Worm (Caenorhabditis elegans) whole organism, L3 larva: Measurements from ENCODE around the gene F10E7.2.

Source experiments
- ceh-28 ChIP-seq: fragments of 150-350 bp; optimal IDR thresholded peaks from 2 replicates; lab custom pipeline; 2014; ENCODE audit warnings: missing biosample characterization, missing genetic modification reagents, missing genetic modification characterization
- elt-3 ChIP-seq, 3 experiments: fragments of 150-350 bp in 1 of 3; sonication (generic microtip) in 2 of 3; optimal IDR thresholded peaks; 2 replicates in 2 of 3; 4 replicates in 1 of 3; lab custom pipeline; 2014 to 2017; ENCODE audit warnings: missing biosample characterization in 3 of 3, missing genetic modification characterization in 3 of 3
- fkh-10 ChIP-seq: sonication (generic microtip); optimal IDR thresholded peaks from 2 replicates; lab custom pipeline; 2017; ENCODE audit warnings: missing biosample characterization, missing genetic modification reagents, missing genetic modification characterization
- mdl-1 ChIP-seq: fragments of 150-350 bp; optimal IDR thresholded peaks from 2 replicates; lab custom pipeline; 2014; ENCODE audit warnings: missing biosample characterization, missing genetic modification characterization
- nhr-25 ChIP-seq: sonication (generic microtip); optimal IDR thresholded peaks from 2 replicates; lab custom pipeline; 2017; ENCODE audit warnings: missing biosample characterization, missing genetic modification characterization
- tbx-2 ChIP-seq: sonication (generic microtip); optimal IDR thresholded peaks from 2 replicates; lab custom pipeline; 2016; ENCODE audit warnings: mild to moderate bottlenecking, missing genetic modification characterization, missing compliant biosample characterization

DNA sequence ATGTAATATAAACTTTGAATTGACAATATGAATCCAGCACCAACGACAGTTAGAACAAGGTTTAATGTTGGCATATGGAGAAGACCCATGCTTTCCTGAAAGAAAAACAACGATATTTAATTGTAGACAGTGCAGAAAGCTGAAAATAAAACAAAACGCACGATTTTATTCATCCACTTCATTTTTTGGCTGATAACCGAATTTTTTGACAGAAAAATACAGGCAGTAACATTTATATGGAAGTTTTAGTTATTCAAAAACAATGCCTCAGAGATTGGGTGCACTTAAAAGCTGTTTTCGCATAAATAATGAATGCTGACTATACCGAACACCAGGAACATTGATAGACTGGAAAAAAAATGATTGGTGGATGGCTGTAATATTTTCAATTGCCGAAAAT lies 43.7 kb downstream of the F10E7.2 start, which contains the start of gene mfsd-13.2:
- TF ChIP-seq ceh-28 (tag; lab: Kevin White, UChicago) = no peak
- TF ChIP-seq mdl-1 (tag; lab: Kevin White, UChicago) = no peak
- no peak for TF ChIP-seq fkh-10
- TF ChIP-seq tbx-2 (tag; lab: Kevin White, UChicago) = no peak
- no peak for TF ChIP-seq nhr-25 (tag; lab: Kevin White, UChicago)
- TF ChIP-seq elt-3 (tag; optimal IDR thresholded peaks at IDR 0.05; lab: Kevin White, UChicago) = no peak
